Fruit fly (Drosophila melanogaster) whole organism, wandering third instar larva: ENCODE results near the gene wac.

Experiments used
- Abd-B ChIP-seq: fragments of >200 bp; optimal IDR thresholded peaks from 2 replicates; lab custom pipeline; 2017; ENCODE audit warnings: missing biosample characterization, missing genetic modification characterization
- CG9705 ChIP-seq: fragments of 200-800 bp; sonication (Bioruptor generic); optimal IDR thresholded peaks from 2 replicates; lab custom pipeline; 2018; ENCODE audit warnings: missing biosample characterization, mild to moderate bottlenecking, missing genetic modification characterization
- Vsx2 ChIP-seq: fragments of 200-300, 225-300 bp; sonication (Bioruptor generic); optimal IDR thresholded peaks from 2 replicates; lab custom pipeline; 2018; ENCODE audit warnings: missing biosample characterization, missing genetic modification characterization; ENCODE audit not compliant: partially characterized antibody
- br ChIP-seq: fragments of 200-800 bp; sonication (Bioruptor generic); optimal IDR thresholded peaks from 2 replicates; lab custom pipeline; 2016; ENCODE audit warnings: missing biosample characterization, missing genetic modification characterization
- fru ChIP-seq: fragments of 200-800 bp; sonication (Bioruptor generic); optimal IDR thresholded peaks from 3 replicates; lab custom pipeline; 2016; ENCODE audit warnings: missing biosample characterization, mild to moderate bottlenecking, missing genetic modification characterization
- lola ChIP-seq: fragments of >200 bp; optimal IDR thresholded peaks from 2 replicates; lab custom pipeline; 2017; ENCODE audit warnings: missing biosample characterization, missing genetic modification characterization
- psq ChIP-seq: fragments of 200-800 bp; sonication (Bioruptor generic); optimal IDR thresholded peaks from 3 replicates; lab custom pipeline; 2017; ENCODE audit warnings: missing biosample characterization, mild to moderate bottlenecking, missing genetic modification characterization, moderate library complexity
- tai ChIP-seq: sonication (Bioruptor generic); optimal IDR thresholded peaks from 2 replicates; lab custom pipeline; 2016; ENCODE audit warnings: missing biosample characterization, missing genetic modification characterization

dm6 chr3L:297240-297639 is 39.3 kb downstream of the wac start:
- TF ChIP-seq CG9705 (GFP tag; lab: Kevin White, UChicago) (no peak), br (GFP tag; lab: Kevin White, UChicago) (no peak), psq (no peak), tai (no peak), lola (GFP tag; lab: Kevin White, UChicago) (no peak), fru (GFP tag; lab: Kevin White, UChicago) (no peak), Vsx2 (GFP tag; lab: Kevin White, UChicago) (no peak), Abd-B (GFP tag; lab: Kevin White, UChicago) (no peak)
